Worm (Caenorhabditis elegans): ENCODE measurements around the gene R08A2.5.

DNA sequence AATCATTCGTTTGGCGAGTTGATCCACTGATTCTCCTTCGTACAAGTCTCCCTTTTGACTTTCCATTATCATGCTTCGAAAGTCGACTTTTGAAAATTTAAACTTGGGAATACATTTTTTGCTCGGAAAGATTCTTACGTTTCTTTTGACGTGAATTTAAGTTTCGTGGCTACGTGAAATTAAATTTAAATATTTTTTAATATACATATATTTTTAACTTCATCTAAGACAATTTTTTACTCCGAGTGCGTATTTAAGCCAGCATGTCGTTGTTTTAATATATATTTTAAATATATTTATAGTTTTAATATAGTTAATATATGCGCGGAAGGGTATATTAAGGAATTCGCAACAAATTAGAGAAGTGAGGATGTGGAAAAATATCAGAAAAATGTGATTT, 3.2 kb downstream of the R08A2.5 start, which contains the start of gene R08A2.2:
- TF ChIP-seq ztf-23 (GFP tag; IDR thresholded peaks at IDR 0.05) (no peak), ztf-29 (GFP tag; IDR thresholded peaks at IDR 0.05) (no peak), cog-1 (tag; optimal IDR thresholded peaks at IDR 0.05) (no peak)

All from whole organism, midembryonic.